Fruit fly (Drosophila melanogaster) whole organism, embryonic: ENCODE measurements around the gene CG10660.

Source experiments
- ATbp ChIP-seq: fragments of 200-800 bp; sonication (Bioruptor generic); optimal IDR thresholded peaks from 2 replicates; lab custom pipeline; 2017; ENCODE audit warnings: missing biosample characterization, mild to moderate bottlenecking, missing genetic modification characterization, missing genetic modification reagents
- CG11723 ChIP-seq: fragments of 200-800 bp; sonication (Bioruptor generic); optimal IDR thresholded peaks from 2 replicates; lab custom pipeline; 2017; ENCODE audit warnings: missing biosample characterization, mild to moderate bottlenecking, missing genetic modification characterization
- CG9876 ChIP-seq: fragments of 200-800 bp; sonication (Bioruptor generic); optimal IDR thresholded peaks from 2 replicates; lab custom pipeline; 2016; ENCODE audit warnings: missing biosample characterization, missing genetic modification characterization
- Lpt ChIP-seq: fragments of >200 bp; optimal IDR thresholded peaks from 2 replicates; lab custom pipeline; 2018; ENCODE audit warnings: missing biosample characterization, missing genetic modification characterization
- Med ChIP-seq: fragments of 200-800 bp; sonication (Bioruptor generic); peaks from one replicate; lab custom pipeline; 2016; ENCODE audit warnings: missing biosample characterization, missing genetic modification characterization, mild to moderate bottlenecking, inconsistent platforms, moderate library complexity
- Tbp ChIP-seq: fragments of >200 bp; optimal IDR thresholded peaks from 2 replicates; lab custom pipeline; 2018; ENCODE audit warnings: missing biosample characterization, missing genetic modification characterization
- aop ChIP-seq: fragments of 200-800 bp; sonication (Bioruptor generic); IDR thresholded peaks from 2 replicates; pipeline ENCODE4 v1.3.6; 2022; ENCODE audit warnings: missing biosample characterization, missing genetic modification characterization
- cas ChIP-seq: fragments of 200-800 bp; sonication (Bioruptor generic); IDR thresholded peaks from 2 replicates; pipeline ENCODE4 v1.3.6; 2022; ENCODE audit warnings: missing biosample characterization, missing genetic modification characterization
- fru ChIP-seq: fragments of >200 bp; optimal IDR thresholded peaks from 2 replicates; lab custom pipeline; 2017
- inv ChIP-seq: fragments of 200-800 bp; sonication (Bioruptor generic); IDR thresholded peaks from 2 replicates; pipeline ENCODE4 v1.3.6; 2022; ENCODE audit warnings: missing biosample characterization, missing genetic modification characterization; ENCODE audit not compliant: partially characterized antibody
- kay ChIP-seq: fragments of 200-800 bp; sonication (Bioruptor generic); optimal IDR thresholded peaks from 2 replicates; lab custom pipeline; 2016; ENCODE audit warnings: missing biosample characterization, missing genetic modification characterization
- lmd ChIP-seq: fragments of 200-800 bp; sonication (Bioruptor generic); IDR thresholded peaks from 2 replicates; pipeline ENCODE4 v1.3.6; 2022; ENCODE audit warnings: missing biosample characterization, missing genetic modification characterization
- mam ChIP-seq: fragments of 200-800 bp; sonication (Bioruptor generic); optimal IDR thresholded peaks from 3 replicates; lab custom pipeline; 2016; ENCODE audit warnings: missing biosample characterization, missing genetic modification characterization
- usp ChIP-seq: fragments of >200 bp; optimal IDR thresholded peaks from 2 replicates; lab custom pipeline; 2017; ENCODE audit warnings: missing biosample characterization, missing genetic modification characterization

DNA sequence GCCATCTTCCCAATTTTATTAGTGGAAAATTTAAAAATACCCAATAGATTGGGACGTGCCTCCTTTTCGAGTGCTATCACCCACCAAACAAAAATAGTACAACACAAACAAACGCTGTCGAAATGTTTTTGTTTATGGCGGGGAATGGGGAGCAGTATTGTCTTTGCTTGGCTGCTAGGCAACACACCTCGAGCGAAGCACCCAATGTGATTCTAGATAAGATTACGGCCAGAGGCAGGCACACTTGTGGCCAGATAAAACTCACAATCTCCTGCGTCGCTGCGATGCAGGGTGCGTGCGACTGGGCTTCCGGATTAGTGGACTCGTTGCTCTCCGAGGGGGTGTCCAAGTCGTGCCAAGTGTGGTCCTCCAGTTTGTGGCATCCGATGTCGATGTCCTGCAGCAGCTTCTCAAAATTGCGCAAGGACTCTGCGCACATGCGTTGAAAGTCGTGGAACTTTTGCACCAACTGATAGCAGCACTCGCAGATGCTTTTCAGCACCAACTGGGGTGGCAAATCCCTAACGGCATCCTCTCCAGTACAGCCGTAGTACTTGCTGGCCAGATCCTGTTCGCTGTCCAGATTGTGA, 16.6 kb upstream of the CG10660 start:
- TF ChIP-seq CG11723 (GFP tag; lab: Kevin White, UChicago) (no peak), aop (no peak), mam (GFP tag; lab: Kevin White, UChicago) (no peak), cas (GFP tag; lab: Robert Waterston, UW) (no peak), fru (lab: Kevin White, UChicago) (no peak), inv (GFP tag; lab: Robert Waterston, UW) (no peak), Lpt (no peak), Tbp (no peak), CG9876 (GFP tag; lab: Kevin White, UChicago) (no peak), kay (GFP tag; lab: Kevin White, UChicago) (no peak), usp (GFP tag; lab: Kevin White, UChicago) (no peak), lmd (GFP tag; lab: Robert Waterston, UW) (no peak), ATbp (GFP tag; lab: Kevin White, UChicago) (no peak), Med (GFP tag; lab: Kevin White, UChicago) (peak; percentile 31)
